Worm (Caenorhabditis elegans) whole organism, midembryonic: Measurements from ENCODE around the gene T07C12.10.

Experiments used
- cog-1 ChIP-seq: sonication (generic microtip); optimal IDR thresholded peaks from 2 replicates; lab custom pipeline; 2016; ENCODE audit warnings: missing genetic modification characterization, missing compliant biosample characterization
- med-1 ChIP-seq: sonication (generic microtip); optimal IDR thresholded peaks from 2 replicates; lab custom pipeline; 2017; ENCODE audit warnings: missing genetic modification characterization, mild to moderate bottlenecking, missing compliant biosample characterization, antibody characterized with exemption, missing genetic modification reagents; ENCODE audit not compliant: insufficient read depth
- ref-1 ChIP-seq: fragments of 200-800 bp; sonication (Bioruptor generic); conservative IDR thresholded peaks from 2 replicates; pipeline ENCODE4 v1.3.6; 2022; ENCODE audit warnings: missing genetic modification reagents, missing genetic modification characterization, missing compliant biosample characterization
- ztf-23 ChIP-seq: fragments of 200-800 bp; sonication (Bioruptor generic); IDR thresholded peaks from 2 replicates; pipeline ENCODE4 v1.3.6; 2022; ENCODE audit warnings: missing genetic modification reagents, missing genetic modification characterization, missing compliant biosample characterization
- ztf-29 ChIP-seq: fragments of 200-800 bp; sonication (Bioruptor generic); IDR thresholded peaks from 2 replicates; pipeline ENCODE4 v1.3.6; 2022; ENCODE audit warnings: missing genetic modification reagents, missing genetic modification characterization, missing compliant biosample characterization

ce11 chrV:9927381-9927780, 32.9 kb downstream of the T07C12.10 start:
- TF ChIP-seq ref-1 (GFP tag; lab: Robert Waterston, UW) (no peak), ztf-29 (GFP tag; lab: Robert Waterston, UW) (no peak), ztf-23 (GFP tag; lab: Robert Waterston, UW) (no peak), med-1 (GFP tag; lab: Kevin White, UChicago) (no peak), cog-1 (tag; lab: Kevin White, UChicago) (no peak)
